Fruit fly (Drosophila melanogaster): ENCODE results near the gene COX4.

COX4 gene

DNA sequence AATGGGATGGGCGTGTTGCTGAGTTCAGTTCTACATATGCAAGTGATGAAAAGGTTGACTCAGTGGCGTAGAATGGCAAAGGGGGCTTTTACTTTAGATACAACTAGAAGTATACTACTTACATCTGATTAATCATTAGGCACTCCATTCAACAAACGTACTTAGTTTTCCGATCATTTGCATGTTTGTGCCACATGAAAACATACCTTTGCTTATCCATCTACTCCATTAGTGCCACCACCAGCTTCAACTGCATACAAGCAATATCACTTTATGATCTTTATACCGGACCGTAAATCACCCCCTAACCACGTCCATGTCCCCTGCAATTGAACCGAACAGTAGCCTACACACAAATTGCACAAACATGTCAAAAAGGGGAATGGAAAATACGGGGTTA is 22.4 kb upstream of the COX4 start (continued):
- TF ChIP-seq CG10631 (GFP tag; optimal IDR thresholded peaks at IDR 0.05) = peak; percentile 24
- TF ChIP-seq spab (GFP tag; optimal IDR thresholded peaks at IDR 0.05) = peak; percentile 43
- peak; percentile 66; the same call in 2 of the 3 replicates for TF ChIP-seq CG8119 (GFP tag; IDR thresholded peaks at IDR 0.05)
- peak; percentile 21 for TF ChIP-seq CG11762 (GFP tag; optimal IDR thresholded peaks at IDR 0.05; ENCODE audit: insufficient read depth)
- peak; percentile 31 for TF ChIP-seq CG7368 (GFP tag; optimal IDR thresholded peaks at IDR 0.05)
- TF ChIP-seq achi (GFP tag; optimal IDR thresholded peaks at IDR 0.05) = peak; percentile 29
- peak; percentile 38 for TF ChIP-seq Eip75B (GFP tag; optimal IDR thresholded peaks at IDR 0.05)
- TF ChIP-seq Lpt (GFP tag; optimal IDR thresholded peaks at IDR 0.05) = peak; percentile 27
- peak; percentile 61 for TF ChIP-seq CG32006 (GFP tag; optimal IDR thresholded peaks at IDR 0.05)
- TF ChIP-seq Sox102F (GFP tag; optimal IDR thresholded peaks at IDR 0.05) = peak; percentile 19

DNA sequence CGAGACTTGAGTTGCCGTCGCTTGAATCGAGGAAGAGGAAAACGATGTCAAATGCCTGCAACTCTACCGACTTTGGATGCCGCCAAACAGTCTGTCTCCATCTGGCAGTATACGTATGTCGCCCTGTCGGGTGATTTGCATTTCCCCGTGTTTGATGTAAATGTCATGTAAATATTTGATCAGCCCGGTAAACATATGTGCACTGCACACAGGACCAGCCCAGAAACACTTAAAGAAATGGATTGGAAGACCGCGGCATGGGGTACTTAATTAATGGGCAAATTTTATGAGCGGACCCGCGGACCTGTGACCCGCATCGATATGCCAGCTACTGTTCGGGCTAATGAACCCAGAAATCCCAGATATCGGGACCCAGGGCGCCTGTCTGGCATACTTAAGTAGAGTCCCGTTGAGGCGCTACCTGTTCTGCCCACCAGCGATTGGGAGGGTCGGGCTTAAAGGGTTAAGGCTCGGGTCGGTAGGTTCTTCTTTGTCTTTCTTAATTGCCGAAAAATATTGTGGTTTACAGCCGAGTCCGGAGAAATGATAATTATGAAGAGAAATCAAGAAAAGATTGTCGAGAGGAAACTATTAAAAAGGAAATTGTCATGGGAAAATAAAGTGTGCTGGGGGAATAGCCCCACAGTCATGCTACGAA is 20.6 kb upstream of the COX4 start:
- TF ChIP-seq topi (GFP tag; optimal IDR thresholded peaks at IDR 0.05) (no peak), Ets96B (tag; optimal IDR thresholded peaks at IDR 0.05) (no peak), Eip93F (GFP tag; optimal IDR thresholded peaks at IDR 0.05) (no peak), Met (GFP tag; optimal IDR thresholded peaks at IDR 0.05) (no peak), Smox (GFP tag; optimal IDR thresholded peaks at IDR 0.05) (no peak), Blimp-1 (GFP tag; optimal IDR thresholded peaks at IDR 0.05) (no peak), Eip78C (GFP tag) (peak; percentile 19), dac (GFP tag; optimal IDR thresholded peaks at IDR 0.05) (no peak), CG10669 (GFP tag; optimal IDR thresholded peaks at IDR 0.05) (no peak), fkh (GFP tag; optimal IDR thresholded peaks at IDR 0.05) (peak; percentile 31), CG11294 (GFP tag; IDR thresholded peaks at IDR 0.05) (no peak), CG1621 (tag; optimal IDR thresholded peaks at IDR 0.05) (no peak), acj6 (GFP tag; optimal IDR thresholded peaks at IDR 0.05) (no peak), spab (GFP tag; optimal IDR thresholded peaks at IDR 0.05) (no peak), CG8119 (GFP tag; IDR thresholded peaks at IDR 0.05) (no peak)

DNA sequence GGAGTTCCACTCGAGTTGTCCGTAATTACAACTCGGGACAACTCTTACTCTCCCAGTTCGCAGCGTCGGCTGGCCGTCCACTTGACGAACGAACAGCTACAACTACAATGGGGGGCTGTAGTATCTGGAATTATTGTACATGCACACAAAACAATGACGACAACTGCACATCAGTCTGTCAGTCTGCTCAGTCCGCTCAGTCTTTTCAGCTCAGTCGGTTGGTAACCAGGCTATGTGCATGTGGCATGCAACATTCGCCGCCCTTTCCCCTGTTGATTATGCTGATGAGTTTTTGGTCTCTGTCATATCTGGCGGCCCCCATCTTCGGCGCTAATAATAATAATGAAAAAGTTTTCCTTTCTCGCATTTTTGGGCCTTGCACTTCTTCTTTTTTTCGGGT is 18.5 kb upstream of the COX4 start:
- TF ChIP-seq ss (GFP tag; optimal IDR thresholded peaks at IDR 0.05) (peak; percentile 22 to 90), esn (GFP tag; optimal IDR thresholded peaks at IDR 0.05) (no peak), CG7368 (GFP tag; optimal IDR thresholded peaks at IDR 0.05) (no peak), Eip78C (GFP tag) (peak; percentile 40), CG11294 (GFP tag; IDR thresholded peaks at IDR 0.05) (no peak), CG6163 (GFP tag; IDR thresholded peaks at IDR 0.05) (no peak)

DNA sequence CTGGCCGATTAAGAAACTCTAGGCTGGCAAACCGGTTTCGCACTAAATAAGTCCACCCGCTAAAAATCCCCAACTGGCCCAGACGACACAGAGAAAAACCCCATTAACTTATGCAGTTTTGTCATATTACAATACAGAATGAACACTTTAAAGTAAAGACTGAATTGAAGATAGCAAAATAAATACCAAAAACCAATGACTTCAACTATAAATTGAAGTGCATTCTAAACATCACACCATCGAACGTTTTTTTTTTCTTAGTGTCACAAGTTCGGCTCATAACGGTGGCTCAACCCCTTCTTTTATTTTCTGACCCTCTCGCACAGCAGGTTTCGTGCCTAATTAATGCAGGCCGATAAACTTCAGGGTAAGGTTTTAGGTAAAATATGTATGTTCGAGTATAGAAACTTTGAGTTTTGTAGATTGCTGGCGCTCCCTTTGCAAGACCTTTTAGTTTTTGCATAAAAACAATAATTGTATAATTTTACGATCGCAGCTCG is 17.1 kb upstream of the COX4 start:
- TF ChIP-seq CG8319 (GFP tag; optimal IDR thresholded peaks at IDR 0.05) = peak; percentile 87
- TF ChIP-seq dsx (GFP tag; optimal IDR thresholded peaks at IDR 0.05; ENCODE audit: poor library complexity, severe bottlenecking) = peak; percentile 41
- TF ChIP-seq Ets21C (GFP tag; optimal IDR thresholded peaks at IDR 0.05) = peak; percentile 64
- TF ChIP-seq fkh (GFP tag; optimal IDR thresholded peaks at IDR 0.05) = peak; percentile 3
- TF ChIP-seq esn (GFP tag; optimal IDR thresholded peaks at IDR 0.05) = peak; percentile 90
- TF ChIP-seq CG8119 (GFP tag; IDR thresholded peaks at IDR 0.05) = peak; percentile 89
- peak; percentile 70 for TF ChIP-seq Lpt (GFP tag; optimal IDR thresholded peaks at IDR 0.05)
- TF ChIP-seq Hr38 (GFP tag; optimal IDR thresholded peaks at IDR 0.05) = no peak
- TF ChIP-seq CG7368 (GFP tag; optimal IDR thresholded peaks at IDR 0.05) = peak; percentile 88
- TF ChIP-seq acj6 (GFP tag; optimal IDR thresholded peaks at IDR 0.05) = peak; percentile 91
- peak; percentile 67 for TF ChIP-seq CG16779 (tag; optimal IDR thresholded peaks at IDR 0.05)
- TF ChIP-seq salr (GFP tag; optimal IDR thresholded peaks at IDR 0.05) = peak; percentile 77 to 80
- peak; percentile 85 for TF ChIP-seq Hr39 (GFP tag; optimal IDR thresholded peaks at IDR 0.05)
- TF ChIP-seq spab (GFP tag; optimal IDR thresholded peaks at IDR 0.05) = peak; percentile 87
- peak; percentile 78 for TF ChIP-seq Smox (GFP tag; optimal IDR thresholded peaks at IDR 0.05)
- TF ChIP-seq fd59A (GFP tag; optimal IDR thresholded peaks at IDR 0.05) = peak; percentile 85
- TF ChIP-seq Blimp-1 (GFP tag; optimal IDR thresholded peaks at IDR 0.05) = peak; percentile 42
- TF ChIP-seq CG4318 (GFP tag; optimal IDR thresholded peaks at IDR 0.05) = peak; percentile 62
- TF ChIP-seq CG10631 (GFP tag; optimal IDR thresholded peaks at IDR 0.05) = peak; percentile 87
- peak; percentile 85 for TF ChIP-seq Sox15 (GFP tag; optimal IDR thresholded peaks at IDR 0.05)
- TF ChIP-seq Sox102F (GFP tag; optimal IDR thresholded peaks at IDR 0.05) = peak; percentile 86
- peak; percentile 88 for TF ChIP-seq CG8632 (GFP tag; optimal IDR thresholded peaks at IDR 0.05)
- TF ChIP-seq CG11902 (GFP tag; optimal IDR thresholded peaks at IDR 0.05) = peak; percentile 43
- peak; percentile 61 for TF ChIP-seq CG6276 (GFP tag; optimal IDR thresholded peaks at IDR 0.05)
- TF ChIP-seq CG9139 (GFP tag; optimal IDR thresholded peaks at IDR 0.05) = no peak
- TF ChIP-seq CG31627 (GFP tag; optimal IDR thresholded peaks at IDR 0.05) = peak; percentile 86
- peak; percentile 89 for TF ChIP-seq CG15336 (GFP tag; IDR thresholded peaks at IDR 0.05)
- TF ChIP-seq dac (GFP tag; optimal IDR thresholded peaks at IDR 0.05) = no peak
